Fruit fly (Drosophila melanogaster) whole organism, adult: Measurements from ENCODE around the gene CG42521.

ENCODE experiments used
- CG12768 ChIP-seq: fragments of 200-800 bp; sonication (Bioruptor generic); optimal IDR thresholded peaks from 2 replicates; lab custom pipeline; 2017; ENCODE audit warnings: missing biosample characterization, missing genetic modification characterization, mild to moderate bottlenecking, moderate library complexity, missing genetic modification reagents
- CG14711 ChIP-seq: fragments of 200-800 bp; sonication (Bioruptor generic); optimal IDR thresholded peaks from 2 replicates; lab custom pipeline; 2018; ENCODE audit warnings: missing biosample characterization, mild to moderate bottlenecking, missing genetic modification characterization, moderate library complexity
- CG1620 ChIP-seq: fragments of 200-800 bp; sonication (Bioruptor generic); optimal IDR thresholded peaks from 2 replicates; lab custom pipeline; 2016; ENCODE audit warnings: missing biosample characterization, missing genetic modification characterization
- CG5204 ChIP-seq: fragments of 200-800 bp; sonication (Bioruptor generic); optimal IDR thresholded peaks from 2 replicates; lab custom pipeline; 2016; ENCODE audit warnings: missing biosample characterization, missing genetic modification characterization
- Clk ChIP-seq: fragments of 200-800 bp; sonication (Bioruptor generic); optimal IDR thresholded peaks from 2 replicates; lab custom pipeline; 2017; ENCODE audit warnings: missing biosample characterization, missing genetic modification characterization
- Hr96 ChIP-seq: fragments of 200-800 bp; sonication (Bioruptor generic); optimal IDR thresholded peaks from 2 replicates; lab custom pipeline; 2016; ENCODE audit warnings: missing biosample characterization, missing genetic modification characterization
- Mnt ChIP-seq: fragments of 200-800 bp; sonication (Bioruptor generic); optimal IDR thresholded peaks from 2 replicates; lab custom pipeline; 2016; ENCODE audit warnings: missing biosample characterization, mild to moderate bottlenecking, missing genetic modification characterization
- bab1 ChIP-seq: fragments of 200-800 bp; sonication (Bioruptor generic); optimal IDR thresholded peaks from 3 replicates; lab custom pipeline; 2019; ENCODE audit warnings: missing biosample characterization, mild to moderate bottlenecking, missing genetic modification characterization, moderate library complexity
- cic ChIP-seq: fragments of 200-800 bp; sonication (Bioruptor generic); optimal IDR thresholded peaks from 2 replicates; lab custom pipeline; 2017; ENCODE audit warnings: missing biosample characterization, mild to moderate bottlenecking, missing genetic modification characterization, moderate library complexity
- cnc ChIP-seq, 2 experiments: fragments of >200 bp; optimal IDR thresholded peaks; 2 replicates each; lab custom pipeline; 2017
- kay ChIP-seq: fragments of 200-800 bp; sonication (Bioruptor generic); peaks from one replicate; lab custom pipeline; 2016; ENCODE audit warnings: missing biosample characterization, missing genetic modification characterization, borderline replicate concordance
- ovo ChIP-seq: fragments of 200-800 bp; sonication (Bioruptor generic); optimal IDR thresholded peaks from 2 replicates; lab custom pipeline; 2016; ENCODE audit warnings: missing biosample characterization, missing genetic modification characterization
- toe ChIP-seq: fragments of 200-800 bp; sonication (Bioruptor generic); optimal IDR thresholded peaks from 2 replicates; lab custom pipeline; 2016; ENCODE audit warnings: missing biosample characterization, missing genetic modification characterization

- TF ChIP-seq toe (no peak), cnc (optimal IDR thresholded peaks at IDR 0.05; lab: Kevin White, UChicago) (no peak), CG12768 (GFP tag; lab: Kevin White, UChicago) (no peak), kay (GFP tag; lab: Kevin White, UChicago) (no peak), Mnt (no peak), CG14711 (tag; lab: Kevin White, UChicago) (no peak), CG1620 (GFP tag; lab: Kevin White, UChicago) (no peak), cic (GFP tag; lab: Kevin White, UChicago) (no peak), ovo (GFP tag; lab: Kevin White, UChicago) (no peak), bab1 (no peak), CG5204 (GFP tag; lab: Kevin White, UChicago) (no peak), Clk (GFP tag; lab: Kevin White, UChicago) (no peak), Hr96 (no peak)
Observed at dm6 chr3L:10626199-10626598, 2.8 kb upstream of the CG42521 start, which contains the start of gene CG34238.
